Fruit fly (Drosophila melanogaster) whole organism, embryonic: ENCODE measurements around the gene CG3078.

ENCODE experiments used
- ATbp ChIP-seq: fragments of 200-800 bp; sonication (Bioruptor generic); optimal IDR thresholded peaks from 2 replicates; lab custom pipeline; 2017; ENCODE audit warnings: missing biosample characterization, mild to moderate bottlenecking, missing genetic modification characterization, missing genetic modification reagents
- Awh ChIP-seq: fragments of 200-800 bp; sonication (Bioruptor generic); IDR thresholded peaks from 2 replicates; pipeline ENCODE4, ENCODE4 v1.3.6; 2022; ENCODE audit warnings: missing biosample characterization, missing genetic modification characterization
- CG1024 ChIP-seq: fragments of 200-800 bp; sonication (Bioruptor generic); IDR thresholded peaks from 2 replicates; pipeline ENCODE4 v1.3.6; 2022; ENCODE audit warnings: missing biosample characterization, missing genetic modification characterization
- CG11504 ChIP-seq: fragments of 200-800 bp; sonication (Bioruptor generic); optimal IDR thresholded peaks from 3 replicates; lab custom pipeline; 2019; ENCODE audit warnings: missing biosample characterization, mild to moderate bottlenecking, missing genetic modification characterization, moderate library complexity
- CG11695 ChIP-seq: fragments of 200-800 bp; sonication (Bioruptor generic); IDR thresholded peaks from 3 replicates; pipeline ENCODE4 v1.3.6; 2022; ENCODE audit warnings: missing biosample characterization, missing genetic modification characterization
- CG13424 ChIP-seq: fragments of 200-800 bp; sonication (Bioruptor generic); optimal IDR thresholded peaks from 2 replicates; lab custom pipeline; 2019; ENCODE audit warnings: missing biosample characterization, mild to moderate bottlenecking, missing genetic modification characterization, moderate library complexity
- CG14014 ChIP-seq: fragments of 200-800 bp; sonication (Bioruptor generic); IDR thresholded peaks from 2 replicates; pipeline ENCODE4 v1.3.6; 2022; ENCODE audit warnings: missing biosample characterization, missing genetic modification characterization
- CG1602 ChIP-seq: fragments of 200-800 bp; sonication (Bioruptor generic); optimal IDR thresholded peaks from 3 replicates; lab custom pipeline; 2016; ENCODE audit warnings: missing biosample characterization, missing genetic modification characterization
- CG16863 ChIP-seq: fragments of 200-800 bp; sonication (Bioruptor generic); optimal IDR thresholded peaks from 3 replicates; lab custom pipeline; 2016; ENCODE audit warnings: missing biosample characterization, missing genetic modification characterization
- CG17328 ChIP-seq: fragments of 200-800 bp; sonication (Bioruptor generic); IDR thresholded peaks from 2 replicates; pipeline ENCODE4 v1.3.6; 2022; ENCODE audit warnings: missing biosample characterization, missing genetic modification characterization
- CG17359 ChIP-seq: fragments of 200-800 bp; sonication (Bioruptor generic); optimal IDR thresholded peaks from 3 replicates; lab custom pipeline; 2018; ENCODE audit warnings: missing biosample characterization, mild to moderate bottlenecking, missing genetic modification characterization, moderate library complexity
- CG18764 ChIP-seq: fragments of 200-800 bp; sonication (Bioruptor generic); optimal IDR thresholded peaks from 3 replicates; lab custom pipeline; 2016; ENCODE audit warnings: missing biosample characterization, missing genetic modification characterization
- CG2129 ChIP-seq: fragments of 200-800 bp; sonication (Bioruptor generic); IDR thresholded peaks from 2 replicates; pipeline ENCODE4 v1.3.6; 2022; ENCODE audit warnings: missing biosample characterization, missing genetic modification characterization; ENCODE audit not compliant: partially characterized antibody
- CG33213 ChIP-seq: fragments of 200-800 bp; sonication (Bioruptor generic); optimal IDR thresholded peaks from 3 replicates; lab custom pipeline; 2016; ENCODE audit warnings: missing biosample characterization, missing genetic modification characterization
- CG6175 ChIP-seq: fragments of 200-800 bp; sonication (Bioruptor generic); IDR thresholded peaks from 3 replicates; pipeline ENCODE4 v1.3.6; 2022; ENCODE audit warnings: missing biosample characterization, missing genetic modification characterization
- CG6654 ChIP-seq: fragments of 200-800 bp; sonication (Bioruptor generic); optimal IDR thresholded peaks from 2 replicates; lab custom pipeline; 2017; ENCODE audit warnings: missing biosample characterization, mild to moderate bottlenecking, missing genetic modification characterization
- CG7271 ChIP-seq: fragments of 200-800 bp; sonication (Bioruptor generic); optimal IDR thresholded peaks from 2 replicates; lab custom pipeline; 2018; ENCODE audit warnings: missing biosample characterization, mild to moderate bottlenecking, missing genetic modification characterization, moderate library complexity
- CG7745 ChIP-seq: fragments of 200-800 bp; sonication (Bioruptor generic); optimal IDR thresholded peaks from 2 replicates; lab custom pipeline; 2018; ENCODE audit warnings: missing biosample characterization, mild to moderate bottlenecking, missing genetic modification characterization, moderate library complexity
- CG7786 ChIP-seq: fragments of 200-800 bp; sonication (Bioruptor generic); optimal IDR thresholded peaks from 2 replicates; lab custom pipeline; 2016; ENCODE audit warnings: missing biosample characterization, missing genetic modification characterization
- CG7987 ChIP-seq: fragments of 200-800 bp; sonication (Bioruptor generic); optimal IDR thresholded peaks from 2 replicates; lab custom pipeline; 2018; ENCODE audit warnings: missing biosample characterization, mild to moderate bottlenecking, missing genetic modification characterization, moderate library complexity
- CG8089 ChIP-seq: fragments of 200-800 bp; sonication (Bioruptor generic); optimal IDR thresholded peaks from 3 replicates; lab custom pipeline; 2016; ENCODE audit warnings: missing biosample characterization, missing genetic modification characterization
- CG9932 ChIP-seq: fragments of 200-800 bp; sonication (Bioruptor generic); IDR thresholded peaks from 2 replicates; pipeline ENCODE4 v1.3.6; 2022; ENCODE audit warnings: missing biosample characterization, missing genetic modification characterization
- CkIIα-i1 ChIP-seq: fragments of 200-800 bp; sonication (Bioruptor generic); IDR thresholded peaks from 2 replicates; pipeline ENCODE4 v1.3.6; 2022; ENCODE audit warnings: missing biosample characterization, missing genetic modification characterization
- H15 ChIP-seq: fragments of 200-800 bp; sonication (Bioruptor generic); IDR thresholded peaks from 3 replicates; pipeline ENCODE4 v1.3.6; 2022; ENCODE audit warnings: missing biosample characterization, missing genetic modification characterization
- Hand ChIP-seq: fragments of 200-800 bp; sonication (Bioruptor generic); optimal IDR thresholded peaks from 2 replicates; lab custom pipeline; 2017; ENCODE audit warnings: mild to moderate bottlenecking, missing biosample characterization, missing genetic modification reagents, missing genetic modification characterization
- Hr51 ChIP-seq, 2 experiments: fragments of 200-800 bp; sonication (Bioruptor generic); optimal IDR thresholded peaks; 2 replicates in 1 of 2; 3 replicates in 1 of 2; lab custom pipeline; 2016 to 2018; ENCODE audit warnings: missing biosample characterization in 2 of 2, missing genetic modification characterization in 2 of 2, mild to moderate bottlenecking in 1 of 2, moderate library complexity in 1 of 2
- Lim3 ChIP-seq: fragments of 200-800 bp; sonication (Bioruptor generic); IDR thresholded peaks from 2 replicates; pipeline ENCODE4 v1.3.6; 2022; ENCODE audit warnings: missing biosample characterization, missing genetic modification characterization
- Mad ChIP-seq: fragments of 200-800 bp; sonication (Bioruptor generic); optimal IDR thresholded peaks from 2 replicates; lab custom pipeline; 2016; ENCODE audit warnings: missing biosample characterization, missing genetic modification characterization
- Nf-YC ChIP-seq: fragments of 200-800 bp; optimal IDR thresholded peaks from 3 replicates; lab custom pipeline; 2019; ENCODE audit warnings: missing biosample characterization, mild to moderate bottlenecking, missing genetic modification characterization, moderate library complexity
- ara ChIP-seq: fragments of 200-800 bp; sonication (Bioruptor generic); IDR thresholded peaks from 2 replicates; pipeline ENCODE4 v1.3.6; 2022; ENCODE audit warnings: missing biosample characterization, missing genetic modification characterization
- bbx ChIP-seq: fragments of 200-800 bp; sonication (Bioruptor generic); IDR thresholded peaks from 2 replicates; pipeline ENCODE4 v1.3.6; 2022; ENCODE audit warnings: missing biosample characterization, missing genetic modification characterization; ENCODE audit not compliant: partially characterized antibody
- bsh ChIP-seq, 2 experiments: fragments of 200-800 bp; sonication (Bioruptor generic); optimal IDR thresholded peaks; 2 replicates each; lab custom pipeline; 2017 to 2018; ENCODE audit warnings: mild to moderate bottlenecking in 2 of 2, missing biosample characterization in 2 of 2, missing genetic modification characterization in 2 of 2, moderate library complexity in 1 of 2
- chm ChIP-seq: fragments of 200-800 bp; sonication (Bioruptor generic); IDR thresholded peaks from 2 replicates; pipeline ENCODE4 v1.3.6; 2022; ENCODE audit warnings: missing biosample characterization, missing genetic modification characterization
- crc ChIP-seq: fragments of 200-800 bp; sonication (Bioruptor generic); optimal IDR thresholded peaks from 2 replicates; lab custom pipeline; 2016; ENCODE audit warnings: missing biosample characterization, missing genetic modification characterization
- croc ChIP-seq: fragments of 200-800 bp; sonication (Bioruptor generic); conservative IDR thresholded peaks from 3 replicates; pipeline ENCODE4 v1.3.6; 2022; ENCODE audit warnings: missing biosample characterization, missing genetic modification characterization
- dm ChIP-seq: fragments of 200-800 bp; sonication (Bioruptor generic); optimal IDR thresholded peaks from 3 replicates; lab custom pipeline; 2016; ENCODE audit warnings: missing biosample characterization, missing genetic modification characterization
- dpn ChIP-seq, 2 experiments: fragments of 200-800 bp; sonication (Bioruptor generic); optimal IDR thresholded peaks; 3 replicates each; lab custom pipeline; 2016; ENCODE audit warnings: missing biosample characterization in 2 of 2, missing genetic modification characterization in 2 of 2
- ems ChIP-seq: fragments of 200-800 bp; sonication (Bioruptor generic); optimal IDR thresholded peaks from 3 replicates; lab custom pipeline; 2016; ENCODE audit warnings: missing biosample characterization, missing genetic modification characterization
- jing ChIP-seq: fragments of 200-800 bp; sonication (Bioruptor generic); optimal IDR thresholded peaks from 2 replicates; lab custom pipeline; 2018; ENCODE audit warnings: missing biosample characterization, mild to moderate bottlenecking, missing genetic modification characterization
- kni ChIP-seq: fragments of 200-800 bp; sonication (Bioruptor generic); optimal IDR thresholded peaks from 3 replicates; lab custom pipeline; 2017; ENCODE audit warnings: mild to moderate bottlenecking, missing biosample characterization, missing genetic modification reagents, missing genetic modification characterization
- knrl ChIP-seq: fragments of 200-800 bp; sonication (Bioruptor generic); IDR thresholded peaks from 3 replicates; pipeline ENCODE4 v1.3.6; 2022; ENCODE audit warnings: missing biosample characterization, missing genetic modification characterization; ENCODE audit not compliant: partially characterized antibody
- lmd ChIP-seq: fragments of 200-800 bp; sonication (Bioruptor generic); IDR thresholded peaks from 2 replicates; pipeline ENCODE4 v1.3.6; 2022; ENCODE audit warnings: missing biosample characterization, missing genetic modification characterization
- mam ChIP-seq: fragments of 200-800 bp; sonication (Bioruptor generic); optimal IDR thresholded peaks from 3 replicates; lab custom pipeline; 2016; ENCODE audit warnings: missing biosample characterization, missing genetic modification characterization
- p53 ChIP-seq: fragments of 200-800 bp; sonication (Bioruptor generic); optimal IDR thresholded peaks from 2 replicates; lab custom pipeline; 2016; ENCODE audit warnings: missing biosample characterization, missing genetic modification characterization
- ranshi ChIP-seq: fragments of 200-800 bp; sonication (Bioruptor generic); IDR thresholded peaks from 2 replicates; pipeline ENCODE4 v1.3.6; 2022; ENCODE audit warnings: missing biosample characterization, missing genetic modification characterization
- sna ChIP-seq: fragments of 200-800 bp; sonication (Bioruptor generic); IDR thresholded peaks from 2 replicates; pipeline ENCODE4 v1.3.6; 2022; ENCODE audit warnings: missing biosample characterization, missing genetic modification characterization; ENCODE audit not compliant: partially characterized antibody
- sob ChIP-seq: fragments of 200-800 bp; sonication (Bioruptor generic); IDR thresholded peaks from 2 replicates; pipeline ENCODE4 v1.3.6; 2022; ENCODE audit warnings: missing biosample characterization, missing genetic modification characterization
- tx ChIP-seq: fragments of 200-800 bp; sonication (Bioruptor generic); optimal IDR thresholded peaks from 2 replicates; lab custom pipeline; 2016; ENCODE audit warnings: missing biosample characterization, missing genetic modification characterization
- yki ChIP-seq: fragments of >200 bp; optimal IDR thresholded peaks from 3 replicates; lab custom pipeline; 2018

The CG3078 gene

dm6 chrX:2293294-2293988 is 33.8 kb upstream of the CG3078 start, which contains the start of gene CG2865 (continued):
- peak; percentile 92 to 94 for TF ChIP-seq dpn (GFP tag; optimal IDR thresholded peaks at IDR 0.05; lab: Kevin White, UChicago)
- TF ChIP-seq Awh (GFP tag; lab: Robert Waterston, UW): peak; percentile 67; the same call in 1 of the 2 replicates
- TF ChIP-seq CG7987 (GFP tag; lab: Kevin White, UChicago): peak; percentile 85
- TF ChIP-seq knrl: peak; percentile 26; the same call in 1 of the 3 replicates
- peak; percentile 84 to 97 for TF ChIP-seq Hr51 (GFP tag; optimal IDR thresholded peaks at IDR 0.05; lab: Kevin White, UChicago)
- TF ChIP-seq tx (GFP tag; lab: Kevin White, UChicago): peak; percentile 87
- peak; percentile 84 for TF ChIP-seq CG16863 (GFP tag; lab: Kevin White, UChicago)
- peak; percentile 66 for TF ChIP-seq CG17328 (GFP tag; lab: Robert Waterston, UW)
- TF ChIP-seq yki (lab: Kevin White, UChicago): peak; percentile 47
- peak; percentile 80 for TF ChIP-seq croc (GFP tag; lab: Robert Waterston, UW)
- TF ChIP-seq sna: no peak
- TF ChIP-seq CG9932: peak; percentile 86
- peak; percentile 69; the same call in 2 of the 3 replicates for TF ChIP-seq CG6175 (GFP tag; lab: Robert Waterston, UW)
- TF ChIP-seq jing (GFP tag; lab: Kevin White, UChicago): peak; percentile 85
- peak; percentile 58 for TF ChIP-seq Mad (GFP tag; lab: Kevin White, UChicago)
- 0 out of 2 replicates have a peak, but pooled peaks have one; percentile 7 for TF ChIP-seq CkIIα-i1 (GFP tag; lab: Robert Waterston, UW)
- peak; percentile 77 for TF ChIP-seq ems
- TF ChIP-seq mam (GFP tag; lab: Kevin White, UChicago): peak; percentile 92
- peak; percentile 95 for TF ChIP-seq Hand (GFP tag; lab: Kevin White, UChicago)
- TF ChIP-seq CG2129: no peak
- peak; percentile 52 for TF ChIP-seq CG7745
- TF ChIP-seq CG6654 (GFP tag; lab: Kevin White, UChicago): peak; percentile 76
- peak; percentile 53 for TF ChIP-seq CG18764 (GFP tag; lab: Kevin White, UChicago)
- TF ChIP-seq sob (GFP tag; lab: Robert Waterston, UW): peak; percentile 89
- peak; percentile 74 for TF ChIP-seq p53 (GFP tag; lab: Kevin White, UChicago)
- peak; percentile 88 for TF ChIP-seq CG14014
- TF ChIP-seq ATbp: peak; percentile 94
- peak; percentile 96 for TF ChIP-seq CG11504 (tag; lab: Kevin White, UChicago)
- peak; percentile 91 for TF ChIP-seq lmd
- TF ChIP-seq CG7271 (tag; lab: Kevin White, UChicago): peak; percentile 56
- TF ChIP-seq CG1024 (GFP tag; lab: Robert Waterston, UW): peak; percentile 28; the same call in 1 of the 2 replicates
- peak; percentile 86 for TF ChIP-seq chm (GFP tag; lab: Robert Waterston, UW)
- TF ChIP-seq ranshi (GFP tag; lab: Robert Waterston, UW): peak; percentile 77
- TF ChIP-seq CG11695 (GFP tag; lab: Robert Waterston, UW): peak; percentile 93
- peak; percentile 87 for TF ChIP-seq CG1602 (GFP tag; lab: Kevin White, UChicago)
- TF ChIP-seq kni (GFP tag; lab: Kevin White, UChicago): peak; percentile 97
- peak; percentile 91 for TF ChIP-seq Nf-YC (tag; lab: Kevin White, UChicago)
- peak; percentile 94 for TF ChIP-seq CG17359 (tag; lab: Kevin White, UChicago)
- TF ChIP-seq bsh (GFP tag; optimal IDR thresholded peaks at IDR 0.05; lab: Kevin White, UChicago): peak; percentile 87 to 95
- peak; percentile 98 for TF ChIP-seq CG13424
- TF ChIP-seq dm (GFP tag; lab: Kevin White, UChicago): peak; percentile 83
- TF ChIP-seq Lim3 (GFP tag; lab: Robert Waterston, UW): no peak
- peak; percentile 88 for TF ChIP-seq crc (GFP tag; lab: Kevin White, UChicago)
- peak; percentile 69; the same call in 1 of the 3 replicates for TF ChIP-seq H15 (GFP tag; lab: Robert Waterston, UW)
- TF ChIP-seq ara (GFP tag; lab: Robert Waterston, UW): peak; percentile 84
- TF ChIP-seq CG33213: peak; percentile 68
- TF ChIP-seq bbx (GFP tag; lab: Robert Waterston, UW): peak; percentile 78
- peak; percentile 91 for TF ChIP-seq CG7786 (GFP tag; lab: Kevin White, UChicago)
- TF ChIP-seq CG8089 (GFP tag; lab: Kevin White, UChicago): peak; percentile 85
